Worm (Caenorhabditis elegans): Measurements from ENCODE around the gene srab-2.

Gene srab-2

ce11 chrV:5113654-5114053 lies 8.8 kb upstream of the srab-2 start, which contains the start of gene C04F5.8:
Gene C04F5.8 (minus strand): TSS chrV:5113754.
- TF ChIP-seq ztf-4 (tag; optimal IDR thresholded peaks at IDR 0.05) (no peak), pha-4 (tag; optimal IDR thresholded peaks at IDR 0.05) (no peak), unc-39 (tag; optimal IDR thresholded peaks at IDR 0.05) (no peak), lin-39 (tag; optimal IDR thresholded peaks at IDR 0.05) (no peak), elt-2 (tag; optimal IDR thresholded peaks at IDR 0.05) (no peak), ceh-82 (tag; optimal IDR thresholded peaks at IDR 0.05) (no peak), hmg-11 (tag; optimal IDR thresholded peaks at IDR 0.05) (no peak), fkh-10 (GFP tag; optimal IDR thresholded peaks at IDR 0.05) (no peak)

ce11 chrV:5110684-5111083 lies 5.8 kb upstream of the srab-2 start, which contains the start of gene ugt-63:
Gene ugt-63 (minus strand): TSS chrV:5110772.
- TF ChIP-seq nhr-43 (tag; optimal IDR thresholded peaks at IDR 0.05; ENCODE audit: poor library complexity, severe bottlenecking) (peak; percentile 63), zag-1 (tag; optimal IDR thresholded peaks at IDR 0.05) (no peak)

- TF ChIP-seq ztf-11 (tag; optimal IDR thresholded peaks at IDR 0.05) = no peak
- TF ChIP-seq nhr-25 (tag; optimal IDR thresholded peaks at IDR 0.05) = no peak
- no peak for TF ChIP-seq mdl-1 (tag; optimal IDR thresholded peaks at IDR 0.05)
- no peak for TF ChIP-seq nfya-1 (tag; optimal IDR thresholded peaks at IDR 0.05; ENCODE audit: insufficient read depth)
- no peak for TF ChIP-seq fkh-10 (GFP tag; optimal IDR thresholded peaks at IDR 0.05)
- TF ChIP-seq nhr-23 (tag; optimal IDR thresholded peaks at IDR 0.05) = no peak
- TF ChIP-seq jun-1 (tag; optimal IDR thresholded peaks at IDR 0.05) = no peak
These were observed 3.0 kb upstream of the srab-2 start, which contains the start of gene srab-3 for ce11 chrV:5107816-5108215. Gene srab-3 (minus strand): TSS chrV:5107916.

- TF ChIP-seq fkh-2 (tag; optimal IDR thresholded peaks at IDR 0.05) (no peak), nhr-28 (tag; optimal IDR thresholded peaks at IDR 0.05) (no peak), egl-5 (tag; optimal IDR thresholded peaks at IDR 0.05) (no peak)
These were observed 2.8 kb downstream of the srab-2 start, which contains the start of gene srab-1 for ce11 chrV:5102017-5102416. Gene srab-1 (minus strand): TSS chrV:5102117.

ce11 chrV:5098925-5099324 lies 5.9 kb downstream of the srab-2 start, which contains the start of gene unc-46:
Gene unc-46 (minus strand): TSS chrV:5099025.
- TF ChIP-seq ZK546.5 (tag; optimal IDR thresholded peaks at IDR 0.05) = no peak
- no peak for TF ChIP-seq R02D3.7 (tag; optimal IDR thresholded peaks at IDR 0.05)
- TF ChIP-seq skn-1 (tag; optimal IDR thresholded peaks at IDR 0.05) = no peak

- no peak for TF ChIP-seq nhr-67 (tag; optimal IDR thresholded peaks at IDR 0.05)
These were observed 7.8 kb downstream of the srab-2 start, which contains the start of gene C04F5.2 for ce11 chrV:5097035-5097434. Gene C04F5.2 (minus strand): TSS chrV:5097135.

ce11 chrV:5090386-5090785 lies 14.4 kb downstream of the srab-2 start:
- TF ChIP-seq mdl-1 (tag; optimal IDR thresholded peaks at IDR 0.05) (no peak), zag-1 (tag; optimal IDR thresholded peaks at IDR 0.05) (no peak), fkh-10 (GFP tag; optimal IDR thresholded peaks at IDR 0.05) (peak; percentile 20), elt-1 (tag; optimal IDR thresholded peaks at IDR 0.05) (peak; percentile 18), elt-3 (tag; optimal IDR thresholded peaks at IDR 0.05) (no peak)

ce11 chrV:5089497-5090134 lies 15.2 kb downstream of the srab-2 start, which contains the start of gene glb-32:
Gene glb-32 (minus strand): TSS chrV:5089547.
- no peak for TF ChIP-seq nhr-11 (tag; optimal IDR thresholded peaks at IDR 0.05)
- TF ChIP-seq nhr-28 (tag; optimal IDR thresholded peaks at IDR 0.05) = no peak
- no peak for TF ChIP-seq hmg-11 (tag; optimal IDR thresholded peaks at IDR 0.05)
- no peak for TF ChIP-seq eor-1 (tag; optimal IDR thresholded peaks at IDR 0.05)
- TF ChIP-seq snpc-4 (tag; optimal IDR thresholded peaks at IDR 0.05) = no peak
- no peak for TF ChIP-seq elt-2 (tag; optimal IDR thresholded peaks at IDR 0.05)
- TF ChIP-seq ztf-4 (tag; optimal IDR thresholded peaks at IDR 0.05) = no peak
- TF ChIP-seq nhr-76 (tag; optimal IDR thresholded peaks at IDR 0.05) = no peak
- no peak for TF ChIP-seq nhr-237 (tag; optimal IDR thresholded peaks at IDR 0.05)
- TF ChIP-seq R02D3.7 (tag; optimal IDR thresholded peaks at IDR 0.05) = no peak
- TF ChIP-seq nhr-77 (tag; optimal IDR thresholded peaks at IDR 0.05) = no peak
- no peak for TF ChIP-seq ceh-82 (tag; optimal IDR thresholded peaks at IDR 0.05)
- TF ChIP-seq fkh-10 (GFP tag; optimal IDR thresholded peaks at IDR 0.05) = no peak
- TF ChIP-seq egl-27 (tag; optimal IDR thresholded peaks at IDR 0.05) = no peak
- TF ChIP-seq ZK546.5 (tag; optimal IDR thresholded peaks at IDR 0.05) = no peak
- no peak for TF ChIP-seq lin-39 (tag; optimal IDR thresholded peaks at IDR 0.05)

Data from whole organism, L3 larva.